Fruit fly (Drosophila melanogaster) whole organism, embryonic: ENCODE measurements around the gene MICU3.

ENCODE experiments used
- Abd-B ChIP-seq: fragments of 200-800 bp; sonication (Bioruptor generic); optimal IDR thresholded peaks from 2 replicates; lab custom pipeline; 2018; ENCODE audit warnings: missing biosample characterization, mild to moderate bottlenecking, missing genetic modification characterization, moderate library complexity
- Ada2b ChIP-seq: fragments of 200-800 bp; sonication (Bioruptor generic); IDR thresholded peaks from 2 replicates; pipeline ENCODE4 v1.3.6; 2022; ENCODE audit warnings: missing biosample characterization, missing genetic modification characterization
- Adf1 ChIP-seq: fragments of 200-800 bp; sonication (Bioruptor generic); IDR thresholded peaks from 2 replicates; pipeline ENCODE4 v1.3.6; 2022; ENCODE audit warnings: missing biosample characterization, missing genetic modification characterization
- Bgb ChIP-seq: fragments of 200-800 bp; sonication (Bioruptor generic); IDR thresholded peaks from 2 replicates; pipeline ENCODE4 v1.3.6; 2022; ENCODE audit warnings: missing biosample characterization, missing genetic modification characterization; ENCODE audit not compliant: partially characterized antibody
- CG11456 ChIP-seq: fragments of 200-800 bp; sonication (Bioruptor generic); IDR thresholded peaks from 3 replicates; pipeline ENCODE4 v1.3.6; 2022; ENCODE audit warnings: missing biosample characterization, missing genetic modification characterization
- CG12071 ChIP-seq: fragments of 200-800 bp; sonication (Bioruptor generic); optimal IDR thresholded peaks from 3 replicates; lab custom pipeline; 2018; ENCODE audit warnings: missing biosample characterization, mild to moderate bottlenecking, missing genetic modification characterization
- CG12155 ChIP-seq: fragments of 200-800 bp; sonication (Bioruptor generic); optimal IDR thresholded peaks from 3 replicates; lab custom pipeline; 2016; ENCODE audit warnings: missing biosample characterization, missing genetic modification characterization
- CG14965 ChIP-seq: fragments of 200-800 bp; sonication (Bioruptor generic); optimal IDR thresholded peaks from 2 replicates; lab custom pipeline; 2016; ENCODE audit warnings: missing biosample characterization, missing genetic modification characterization, borderline replicate concordance
- CG15601 ChIP-seq: fragments of 200-800 bp; sonication (Bioruptor generic); optimal IDR thresholded peaks from 3 replicates; lab custom pipeline; 2019; ENCODE audit warnings: missing biosample characterization, mild to moderate bottlenecking, missing genetic modification characterization, moderate library complexity
- CG15696 ChIP-seq: fragments of 200-800 bp; sonication (Bioruptor generic); optimal IDR thresholded peaks from 2 replicates; lab custom pipeline; 2019; ENCODE audit warnings: missing biosample characterization, mild to moderate bottlenecking, missing genetic modification characterization, moderate library complexity
- CG16813 ChIP-seq: fragments of 200-800 bp; sonication (Bioruptor generic); IDR thresholded peaks from 3 replicates; pipeline ENCODE4 v1.3.6; 2022; ENCODE audit warnings: missing biosample characterization, missing genetic modification characterization; ENCODE audit not compliant: partially characterized antibody
- CG1792 ChIP-seq: fragments of 200-800 bp; sonication (Bioruptor generic); optimal IDR thresholded peaks from 2 replicates; lab custom pipeline; 2016; ENCODE audit warnings: missing biosample characterization, missing genetic modification characterization
- CG2678 ChIP-seq: fragments of 200-800 bp; sonication (Bioruptor generic); optimal IDR thresholded peaks from 3 replicates; lab custom pipeline; 2019; ENCODE audit warnings: missing biosample characterization, mild to moderate bottlenecking, missing genetic modification characterization, moderate library complexity
- CG30020 ChIP-seq: fragments of 200-800 bp; optimal IDR thresholded peaks from 2 replicates; lab custom pipeline; 2019; ENCODE audit warnings: missing biosample characterization, mild to moderate bottlenecking, missing genetic modification characterization, moderate library complexity
- CG31224 ChIP-seq: fragments of 200-800 bp; sonication (Bioruptor generic); IDR thresholded peaks from 2 replicates; pipeline ENCODE4 v1.3.6; 2022; ENCODE audit warnings: missing biosample characterization, missing genetic modification characterization
- CG31441 ChIP-seq: fragments of 200-800 bp; sonication (Bioruptor generic); IDR thresholded peaks from 2 replicates; pipeline ENCODE4 v1.3.6; 2022; ENCODE audit warnings: missing biosample characterization, missing genetic modification characterization
- CG32532 ChIP-seq: fragments of 200-800 bp; sonication (Bioruptor generic); IDR thresholded peaks from 2 replicates; pipeline ENCODE4 v1.3.6; 2022; ENCODE audit warnings: missing biosample characterization, missing genetic modification characterization
- CG3726 ChIP-seq: fragments of 200-800 bp; sonication (Bioruptor generic); IDR thresholded peaks from 3 replicates; pipeline ENCODE4, ENCODE4 v1.3.6; 2022; ENCODE audit warnings: missing biosample characterization, missing genetic modification characterization
- CG5953 ChIP-seq: fragments of 200-800 bp; sonication (Bioruptor generic); IDR thresholded peaks from 2 replicates; pipeline ENCODE4 v1.3.6; 2022; ENCODE audit warnings: missing biosample characterization, missing genetic modification characterization
- CG6689 ChIP-seq: fragments of 200-800 bp; sonication (Bioruptor generic); IDR thresholded peaks from 2 replicates; pipeline ENCODE4 v1.3.6; 2022; ENCODE audit warnings: missing biosample characterization, missing genetic modification characterization
- CG8478 ChIP-seq: fragments of >200 bp; optimal IDR thresholded peaks from 2 replicates; lab custom pipeline; 2018
- Dbx ChIP-seq: fragments of 200-800 bp; sonication (Bioruptor generic); IDR thresholded peaks from 3 replicates; pipeline ENCODE4 v1.3.6; 2022; ENCODE audit warnings: missing biosample characterization, missing genetic modification characterization
- Dp ChIP-seq: fragments of 200-800 bp; sonication (Bioruptor generic); optimal IDR thresholded peaks from 2 replicates; lab custom pipeline; 2018; ENCODE audit warnings: missing biosample characterization, mild to moderate bottlenecking, missing genetic modification characterization, moderate library complexity
- Gsc ChIP-seq: fragments of 200-800 bp; sonication (Bioruptor generic); IDR thresholded peaks from 2 replicates; pipeline ENCODE4 v1.3.6; 2022; ENCODE audit warnings: missing biosample characterization, missing genetic modification characterization
- H15 ChIP-seq: fragments of 200-800 bp; sonication (Bioruptor generic); IDR thresholded peaks from 3 replicates; pipeline ENCODE4 v1.3.6; 2022; ENCODE audit warnings: missing biosample characterization, missing genetic modification characterization
- Lpt ChIP-seq: fragments of >200 bp; optimal IDR thresholded peaks from 2 replicates; lab custom pipeline; 2018; ENCODE audit warnings: missing biosample characterization, missing genetic modification characterization
- Optix ChIP-seq: fragments of 200-800 bp; sonication (Bioruptor generic); IDR thresholded peaks from 3 replicates; pipeline ENCODE4 v1.3.6; 2022; ENCODE audit warnings: missing biosample characterization, missing genetic modification characterization
- Xrp1 ChIP-seq: fragments of 200-800 bp; sonication (Bioruptor generic); IDR thresholded peaks from 2 replicates; pipeline ENCODE4 v1.3.6; 2022; ENCODE audit warnings: missing biosample characterization, missing genetic modification characterization
- ato ChIP-seq: fragments of 200-800 bp; sonication (Bioruptor generic); IDR thresholded peaks from 2 replicates; pipeline ENCODE4 v1.3.6; 2022; ENCODE audit warnings: missing biosample characterization, missing genetic modification characterization; ENCODE audit not compliant: partially characterized antibody
- danr ChIP-seq: fragments of 200-800 bp; sonication (Bioruptor generic); IDR thresholded peaks from 2 replicates; pipeline ENCODE4 v1.3.6; 2022; ENCODE audit warnings: missing biosample characterization, missing genetic modification characterization
- dimm ChIP-seq: fragments of 200-800 bp; sonication (Bioruptor generic); IDR thresholded peaks from 2 replicates; pipeline ENCODE4 v1.3.6; 2022; ENCODE audit warnings: missing biosample characterization, missing genetic modification characterization
- disco-r ChIP-seq: fragments of 200-800 bp; sonication (Bioruptor generic); optimal IDR thresholded peaks from 2 replicates; lab custom pipeline; 2016; ENCODE audit warnings: missing biosample characterization, missing genetic modification characterization
- dpn ChIP-seq, 2 experiments: fragments of 200-800 bp; sonication (Bioruptor generic); optimal IDR thresholded peaks; 3 replicates each; lab custom pipeline; 2016; ENCODE audit warnings: missing biosample characterization in 2 of 2, missing genetic modification characterization in 2 of 2
- esg ChIP-seq: fragments of 200-800 bp; sonication (Bioruptor generic); conservative IDR thresholded peaks from 2 replicates; pipeline ENCODE4 v1.3.6; 2022; ENCODE audit warnings: missing biosample characterization, missing genetic modification characterization
- eyg ChIP-seq: fragments of 200-800 bp; sonication (Bioruptor generic); optimal IDR thresholded peaks from 3 replicates; lab custom pipeline; 2016; ENCODE audit warnings: missing biosample characterization, missing genetic modification characterization
- gcm2 ChIP-seq: fragments of 200-800 bp; sonication (Bioruptor generic); optimal IDR thresholded peaks from 2 replicates; lab custom pipeline; 2016; ENCODE audit warnings: missing biosample characterization, missing genetic modification characterization
- gfzf ChIP-seq: fragments of 200-800 bp; sonication (Bioruptor generic); optimal IDR thresholded peaks from 2 replicates; lab custom pipeline; 2016; ENCODE audit warnings: missing biosample characterization, mild to moderate bottlenecking, missing genetic modification characterization, moderate library complexity
- gro ChIP-seq: fragments of 200-800 bp; sonication (Bioruptor generic); optimal IDR thresholded peaks from 2 replicates; lab custom pipeline; 2016; ENCODE audit warnings: missing biosample characterization, missing genetic modification characterization
- knrl ChIP-seq: fragments of 200-800 bp; sonication (Bioruptor generic); IDR thresholded peaks from 3 replicates; pipeline ENCODE4 v1.3.6; 2022; ENCODE audit warnings: missing biosample characterization, missing genetic modification characterization; ENCODE audit not compliant: partially characterized antibody
- lilli ChIP-seq: fragments of 200-800 bp; sonication (Bioruptor generic); optimal IDR thresholded peaks from 3 replicates; lab custom pipeline; 2016; ENCODE audit warnings: missing biosample characterization, missing genetic modification characterization
- oc ChIP-seq: fragments of 200-800 bp; sonication (Bioruptor generic); optimal IDR thresholded peaks from 2 replicates; lab custom pipeline; 2018; ENCODE audit warnings: missing biosample characterization, mild to moderate bottlenecking, missing genetic modification characterization, moderate library complexity
- p53 ChIP-seq: fragments of 200-800 bp; sonication (Bioruptor generic); optimal IDR thresholded peaks from 2 replicates; lab custom pipeline; 2016; ENCODE audit warnings: missing biosample characterization, missing genetic modification characterization
- pfk ChIP-seq: fragments of 200-800 bp; sonication (Bioruptor generic); optimal IDR thresholded peaks from 2 replicates; lab custom pipeline; 2018; ENCODE audit warnings: missing biosample characterization, mild to moderate bottlenecking, missing genetic modification characterization, moderate library complexity
- psq ChIP-seq: fragments of 200-800 bp; sonication (Bioruptor generic); optimal IDR thresholded peaks from 2 replicates; lab custom pipeline; 2017; ENCODE audit warnings: missing biosample characterization, missing genetic modification characterization
- run ChIP-seq: fragments of 200-800 bp; sonication (Bioruptor generic); optimal IDR thresholded peaks from 3 replicates; lab custom pipeline; 2018; ENCODE audit warnings: missing biosample characterization, mild to moderate bottlenecking, missing genetic modification characterization
- scrt ChIP-seq: fragments of 200-800 bp; sonication (Bioruptor generic); optimal IDR thresholded peaks from 2 replicates; lab custom pipeline; 2018; ENCODE audit warnings: missing biosample characterization, mild to moderate bottlenecking, missing genetic modification characterization, moderate library complexity
- sob ChIP-seq: fragments of 200-800 bp; sonication (Bioruptor generic); IDR thresholded peaks from 2 replicates; pipeline ENCODE4 v1.3.6; 2022; ENCODE audit warnings: missing biosample characterization, missing genetic modification characterization
- sr ChIP-seq: fragments of 200-800 bp; sonication (Bioruptor generic); IDR thresholded peaks from 3 replicates; pipeline ENCODE4 v1.3.6; 2022; ENCODE audit warnings: missing biosample characterization, missing genetic modification characterization
- tx ChIP-seq: fragments of 200-800 bp; sonication (Bioruptor generic); optimal IDR thresholded peaks from 2 replicates; lab custom pipeline; 2016; ENCODE audit warnings: missing biosample characterization, missing genetic modification characterization

The MICU3 gene

DNA sequence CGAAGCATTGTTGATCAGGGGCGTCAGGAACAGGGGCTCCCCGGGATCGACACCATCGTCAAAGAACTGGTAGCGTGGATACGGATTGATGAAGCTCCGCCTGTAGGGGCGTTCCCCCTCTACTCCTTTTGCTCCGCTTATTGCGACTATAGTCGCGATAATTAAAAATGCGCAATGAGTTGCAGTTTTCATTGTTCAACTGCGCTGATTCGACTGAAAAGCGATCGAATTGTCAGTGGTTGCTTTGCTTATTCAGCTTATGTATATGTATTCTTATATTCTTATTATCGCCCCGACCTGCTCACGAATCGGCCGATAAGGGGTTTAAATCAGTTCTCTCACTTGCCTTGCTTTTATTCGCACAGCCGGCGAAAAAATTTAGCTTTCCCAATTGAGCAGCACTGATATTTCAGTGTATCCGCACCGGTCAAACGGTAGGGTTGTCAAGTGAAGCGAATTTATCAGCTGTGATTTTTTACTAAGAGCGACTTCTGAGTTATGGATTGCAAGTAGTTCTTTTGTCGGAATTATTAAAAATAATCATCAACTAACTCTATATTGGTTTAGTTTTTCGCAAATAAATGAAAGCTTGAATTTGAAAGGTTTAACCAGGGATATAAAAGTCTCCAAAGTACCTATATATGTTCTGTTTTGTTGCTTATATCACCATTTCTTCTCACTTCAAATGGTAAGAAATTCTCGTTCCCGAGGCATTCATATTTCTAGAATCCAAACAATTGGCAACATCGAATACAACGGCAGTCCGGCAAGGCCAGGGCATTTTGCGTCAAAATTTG, 17.1 kb downstream of the MICU3 start, which contains the start of the genes CG4572 and CG4686 (continued):
- peak; percentile 76 for TF ChIP-seq H15 (GFP tag; lab: Robert Waterston, UW)
- peak; percentile 82 for TF ChIP-seq CG2678 (tag; lab: Kevin White, UChicago)
- peak; percentile 92 for TF ChIP-seq Abd-B (GFP tag; lab: Kevin White, UChicago)
- TF ChIP-seq Gsc (GFP tag; lab: Robert Waterston, UW) = 0 out of 2 replicates have a peak, but pooled peaks have one; percentile 17
- TF ChIP-seq run (tag; lab: Kevin White, UChicago) = peak; percentile 28
- TF ChIP-seq Bgb (GFP tag; lab: Robert Waterston, UW) = no peak
- TF ChIP-seq CG1792 (GFP tag; lab: Kevin White, UChicago) = peak; percentile 36
- peak; percentile 75 for TF ChIP-seq danr (GFP tag; lab: Robert Waterston, UW)
- peak; percentile 5; the same call in 1 of the 3 replicates for TF ChIP-seq sr (GFP tag; lab: Robert Waterston, UW)
- TF ChIP-seq Adf1 (GFP tag; lab: Robert Waterston, UW) = peak; percentile 51; the same call in 1 of the 2 replicates
- peak; percentile 70 for TF ChIP-seq CG15601 (tag; lab: Kevin White, UChicago)
- no peak for TF ChIP-seq Lpt (GFP tag; lab: Kevin White, UChicago)
- peak; percentile 84 for TF ChIP-seq CG11456 (GFP tag; lab: Robert Waterston, UW)
- TF ChIP-seq oc (tag; lab: Kevin White, UChicago) = no peak
- TF ChIP-seq Dp (GFP tag; lab: Kevin White, UChicago) = peak; percentile 28
- TF ChIP-seq CG12155 (GFP tag; lab: Kevin White, UChicago) = peak; percentile 72
- peak; percentile 92 for TF ChIP-seq CG31441 (GFP tag; lab: Robert Waterston, UW)
- peak; percentile 43 for TF ChIP-seq p53 (GFP tag; lab: Kevin White, UChicago)
- TF ChIP-seq sob (GFP tag; lab: Robert Waterston, UW) = peak; percentile 83
- TF ChIP-seq gro (GFP tag; lab: Kevin White, UChicago) = peak; percentile 87
- no peak for TF ChIP-seq Optix (GFP tag; lab: Robert Waterston, UW)
- peak; percentile 71 for TF ChIP-seq Xrp1
- no peak for TF ChIP-seq eyg (GFP tag; lab: Kevin White, UChicago)
- TF ChIP-seq CG5953 = no peak
- TF ChIP-seq tx = peak; percentile 78
- TF ChIP-seq lilli = peak; percentile 85
- peak; percentile 68 for TF ChIP-seq CG30020
- peak; percentile 86 for TF ChIP-seq CG32532 (GFP tag; lab: Robert Waterston, UW)
- 0 out of 2 replicates have a peak, but pooled peaks have one; percentile 23 for TF ChIP-seq ato (GFP tag; lab: Robert Waterston, UW)
- TF ChIP-seq CG8478 (lab: Kevin White, UChicago) = no peak
- TF ChIP-seq pfk (GFP tag; lab: Kevin White, UChicago) = no peak
- TF ChIP-seq CG14965 (GFP tag; lab: Kevin White, UChicago) = no peak
- no peak for TF ChIP-seq CG16813
- TF ChIP-seq dpn (GFP tag; optimal IDR thresholded peaks at IDR 0.05; lab: Kevin White, UChicago) = peak; percentile 78 to 80
- TF ChIP-seq CG3726 (GFP tag; lab: Robert Waterston, UW) = no peak; the same call in 2 of the 3 replicates
- peak; percentile 87 for TF ChIP-seq CG15696
- TF ChIP-seq Ada2b (GFP tag; lab: Robert Waterston, UW) = peak; percentile 68
- peak; percentile 8 for TF ChIP-seq psq (GFP tag; lab: Kevin White, UChicago)
- TF ChIP-seq knrl (GFP tag; lab: Robert Waterston, UW) = peak; percentile 56; the same call in 1 of the 3 replicates
- TF ChIP-seq esg = peak; percentile 35; the same call in 1 of the 2 replicates
- peak; percentile 51 for TF ChIP-seq CG12071 (GFP tag; lab: Kevin White, UChicago)
- peak; percentile 77 for TF ChIP-seq CG6689 (GFP tag; lab: Robert Waterston, UW)
- peak; percentile 32 for TF ChIP-seq gfzf (GFP tag; lab: Kevin White, UChicago)
- TF ChIP-seq disco-r (GFP tag; lab: Kevin White, UChicago) = peak; percentile 45
- TF ChIP-seq CG31224 (GFP tag; lab: Robert Waterston, UW) = peak; percentile 69; the same call in 1 of the 2 replicates
- TF ChIP-seq Dbx (GFP tag; lab: Robert Waterston, UW) = peak; percentile 62; the same call in 2 of the 3 replicates
- peak; percentile 7 for TF ChIP-seq gcm2 (GFP tag; lab: Kevin White, UChicago)
- TF ChIP-seq scrt = peak; percentile 55
- TF ChIP-seq dimm (GFP tag; lab: Robert Waterston, UW) = no peak
